Fruit fly (Drosophila melanogaster): ENCODE data around the gene CG3191.

CG3191 gene

dm6 chrX:2297428-2298200 lies 45.8 kb upstream of the CG3191 start (continued):
- TF ChIP-seq dysf (GFP tag; IDR thresholded peaks at IDR 0.05) (peak; percentile 99), CG17829 (tag; optimal IDR thresholded peaks at IDR 0.05) (peak; percentile 97), crp (GFP tag; optimal IDR thresholded peaks at IDR 0.05) (peak in 1 of 2 experiments; percentile 72), Pdp1 (GFP tag; optimal IDR thresholded peaks at IDR 0.05) (peak; percentile 99), Antp (GFP tag; optimal IDR thresholded peaks at IDR 0.05) (peak; percentile 100), Nf-YB (GFP tag; optimal IDR thresholded peaks at IDR 0.05) (peak; percentile 87), br (optimal IDR thresholded peaks at IDR 0.05) (no peak), wdn (GFP tag; IDR thresholded peaks at IDR 0.05) (peak; percentile 97), pros (GFP tag; optimal IDR thresholded peaks at IDR 0.05) (peak; percentile 60), CG4282 (GFP tag; optimal IDR thresholded peaks at IDR 0.05) (peak; percentile 98)

- peak; percentile 86 for TF ChIP-seq ab (GFP tag; optimal IDR thresholded peaks at IDR 0.05)
- peak; percentile 61; the same call in 1 of the 2 replicates for TF ChIP-seq Awh (GFP tag; IDR thresholded peaks at IDR 0.05)
- peak; percentile 81 for TF ChIP-seq TFAM (GFP tag; optimal IDR thresholded peaks at IDR 0.05)
- TF ChIP-seq CG8388 (GFP tag; optimal IDR thresholded peaks at IDR 0.05) = peak; percentile 89
- peak; percentile 87 for TF ChIP-seq Dad (GFP tag; optimal IDR thresholded peaks at IDR 0.05)
- TF ChIP-seq CG2116 (GFP tag; optimal IDR thresholded peaks at IDR 0.05) = peak; percentile 68
- peak; percentile 91 for TF ChIP-seq CG1233 (GFP tag; optimal IDR thresholded peaks at IDR 0.05)
- peak; percentile 55 for TF ChIP-seq E2f2 (GFP tag; IDR thresholded peaks at IDR 0.05)
- TF ChIP-seq usp (GFP tag; optimal IDR thresholded peaks at IDR 0.05) = no peak
- peak; percentile 91 for TF ChIP-seq CG33557 (GFP tag; optimal IDR thresholded peaks at IDR 0.05)
- peak; percentile 96 for TF ChIP-seq Hmr (GFP tag; optimal IDR thresholded peaks at IDR 0.05)
- TF ChIP-seq unpg (GFP tag; optimal IDR thresholded peaks at IDR 0.05) = peak; percentile 87
- TF ChIP-seq CG15479 (GFP tag; optimal IDR thresholded peaks at IDR 0.05) = no peak
- peak; percentile 97 for TF ChIP-seq CoRest (tag; optimal IDR thresholded peaks at IDR 0.05)
- TF ChIP-seq CG15514 (GFP tag; optimal IDR thresholded peaks at IDR 0.05) = peak; percentile 74
- peak; percentile 93 for TF ChIP-seq HLH54F (GFP tag; optimal IDR thresholded peaks at IDR 0.05)
- TF ChIP-seq ranshi (GFP tag; IDR thresholded peaks at IDR 0.05) = peak; percentile 70; the same call in 1 of the 2 replicates
- TF ChIP-seq Chrac-16 (GFP tag; optimal IDR thresholded peaks at IDR 0.05) = peak; percentile 92
- TF ChIP-seq stwl (tag; optimal IDR thresholded peaks at IDR 0.05) = peak; percentile 3
- peak; percentile 87 for TF ChIP-seq ewg (GFP tag; optimal IDR thresholded peaks at IDR 0.05)
- TF ChIP-seq MBD-R2 (GFP tag; IDR thresholded peaks at IDR 0.05) = 0 out of 2 replicates have a peak, but pooled peaks have one; percentile 43
- peak; percentile 95 for TF ChIP-seq BtbVII (GFP tag; optimal IDR thresholded peaks at IDR 0.05)
- peak; percentile 86 for TF ChIP-seq CG4854 (GFP tag; optimal IDR thresholded peaks at IDR 0.05)
- peak; percentile 87 for TF ChIP-seq CG34376 (GFP tag; optimal IDR thresholded peaks at IDR 0.05)
- TF ChIP-seq sob (GFP tag; IDR thresholded peaks at IDR 0.05) = peak; percentile 76
- peak; percentile 95 for TF ChIP-seq CG30403 (GFP tag; optimal IDR thresholded peaks at IDR 0.05)
- peak; percentile 94 for TF ChIP-seq sqz (GFP tag; optimal IDR thresholded peaks at IDR 0.05)
- TF ChIP-seq CG13775 (GFP tag; optimal IDR thresholded peaks at IDR 0.05) = peak; percentile 94
- peak; percentile 50; the same call in 1 of the 2 replicates for TF ChIP-seq dan (GFP tag; IDR thresholded peaks at IDR 0.05)
- TF ChIP-seq CG12071 (GFP tag; optimal IDR thresholded peaks at IDR 0.05) = peak; percentile 82
- TF ChIP-seq phol (tag; optimal IDR thresholded peaks at IDR 0.05) = peak; percentile 96
- no peak for TF ChIP-seq tna (GFP tag; IDR thresholded peaks at IDR 0.05; ENCODE audit: partially characterized antibody)
- TF ChIP-seq Dll (GFP tag; IDR thresholded peaks at IDR 0.05; ENCODE audit: partially characterized antibody) = no peak
- TF ChIP-seq Dek (tag; optimal IDR thresholded peaks at IDR 0.05) = peak; percentile 87
- TF ChIP-seq maf-S (GFP tag; optimal IDR thresholded peaks at IDR 0.05) = peak; percentile 89
- peak; percentile 93 for TF ChIP-seq nerfin-1 (tag; optimal IDR thresholded peaks at IDR 0.05)
These were observed 44.6 kb upstream of the CG3191 start for dm6 chrX:2296230-2297044.

Measured in whole organism, embryonic.